Worm (Caenorhabditis elegans) whole organism, L3 larva: Measurements from ENCODE around the gene fbxa-116.

ENCODE experiments used
- aly-2 ChIP-seq: fragments of 150-350 bp; optimal IDR thresholded peaks from 2 replicates; lab custom pipeline; 2014; ENCODE audit warnings: missing biosample characterization, missing genetic modification characterization
- ceh-28 ChIP-seq: fragments of 150-350 bp; optimal IDR thresholded peaks from 2 replicates; lab custom pipeline; 2014; ENCODE audit warnings: missing biosample characterization, missing genetic modification reagents, missing genetic modification characterization
- nhr-25 ChIP-seq: sonication (generic microtip); optimal IDR thresholded peaks from 2 replicates; lab custom pipeline; 2017; ENCODE audit warnings: missing biosample characterization, missing genetic modification characterization
- tbx-2 ChIP-seq: sonication (generic microtip); optimal IDR thresholded peaks from 2 replicates; lab custom pipeline; 2016; ENCODE audit warnings: mild to moderate bottlenecking, missing genetic modification characterization, missing compliant biosample characterization

DNA sequence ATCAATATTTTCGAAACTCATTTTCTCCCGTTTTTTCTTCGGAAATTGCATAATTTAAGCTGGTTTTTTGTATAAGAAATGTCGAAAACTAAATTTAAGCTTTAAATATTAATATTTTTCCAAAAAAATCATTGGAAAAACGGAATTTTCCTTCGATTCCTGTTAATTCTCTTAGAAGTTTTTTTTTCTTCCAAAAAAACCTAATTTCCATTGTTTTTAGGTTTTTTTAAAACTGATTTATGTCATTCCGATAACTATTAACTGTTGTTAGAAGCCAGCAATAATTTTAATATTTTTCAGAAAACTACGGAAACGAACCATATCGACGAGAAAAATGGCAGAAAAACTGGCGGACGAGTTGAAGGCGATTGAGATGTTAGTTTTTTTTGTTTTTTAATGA, 12.6 kb upstream of the fbxa-116 start, which contains the start of gene fbxa-114:
- TF ChIP-seq nhr-25 (tag; lab: Kevin White, UChicago) (no peak), ceh-28 (tag; lab: Kevin White, UChicago) (no peak), aly-2 (tag; lab: Kevin White, UChicago) (no peak), tbx-2 (no peak)
